Fruit fly (Drosophila melanogaster) whole organism, pupa: ENCODE results near the gene ush.

Experiments
- CG14655 ChIP-seq: fragments of 200-800 bp; sonication (Bioruptor generic); optimal IDR thresholded peaks from 3 replicates; lab custom pipeline; 2017; ENCODE audit warnings: mild to moderate bottlenecking, missing biosample characterization, missing genetic modification reagents, missing genetic modification characterization
- CG15710 ChIP-seq: fragments of 200-800 bp; sonication (Bioruptor generic); optimal IDR thresholded peaks from 2 replicates; lab custom pipeline; 2018; ENCODE audit warnings: missing biosample characterization, mild to moderate bottlenecking, missing genetic modification characterization, moderate library complexity

- TF ChIP-seq CG15710 (tag; lab: Kevin White, UChicago): no peak
- TF ChIP-seq CG14655 (GFP tag; lab: Kevin White, UChicago): no peak
Measured at dm6 chr2L:544444-545179, 68.6 kb downstream of the ush start, which contains the start of the genes Spp and nAChRbeta3.
